Worm (Caenorhabditis elegans) whole organism, dauer: Measurements from ENCODE around the gene C28D4.10.
"Not testable (repeated sequence)": the region's sequence is repeated elsewhere in the genome, so short reads cannot be mapped to it uniquely, and the experiment has no call there.

Experiments used
- unc-62 ChIP-seq: sonication (generic microtip); optimal IDR thresholded peaks from 2 replicates; lab custom pipeline; 2017; ENCODE audit warnings: missing biosample characterization, missing genetic modification reagents, missing genetic modification characterization

The C28D4.10 gene

DNA sequence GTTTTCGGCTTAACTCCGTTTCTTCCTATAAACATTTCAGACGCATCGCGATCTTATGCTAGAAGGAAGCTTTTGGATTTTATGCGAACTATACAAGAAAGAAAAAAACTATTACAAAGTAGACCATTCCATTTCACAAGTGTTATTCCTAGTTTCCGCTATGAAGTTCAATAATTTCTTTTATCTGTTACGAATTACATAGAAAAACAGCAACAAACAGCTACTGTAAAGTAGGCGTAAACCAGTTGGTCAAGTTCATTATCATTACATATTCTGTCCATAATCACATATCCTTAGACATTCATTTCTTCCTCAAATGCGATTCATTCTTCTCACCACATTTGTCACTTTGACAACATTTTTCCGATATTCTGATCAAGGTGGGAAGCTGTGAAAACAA lies at the start of gene C28D4.10:
Gene C28D4.10 (plus strand): TSS at position 301 of the 400 bp plus-strand sequence.
- TF ChIP-seq unc-62 (GFP tag; lab: Kevin White, UChicago), result no peak

DNA sequence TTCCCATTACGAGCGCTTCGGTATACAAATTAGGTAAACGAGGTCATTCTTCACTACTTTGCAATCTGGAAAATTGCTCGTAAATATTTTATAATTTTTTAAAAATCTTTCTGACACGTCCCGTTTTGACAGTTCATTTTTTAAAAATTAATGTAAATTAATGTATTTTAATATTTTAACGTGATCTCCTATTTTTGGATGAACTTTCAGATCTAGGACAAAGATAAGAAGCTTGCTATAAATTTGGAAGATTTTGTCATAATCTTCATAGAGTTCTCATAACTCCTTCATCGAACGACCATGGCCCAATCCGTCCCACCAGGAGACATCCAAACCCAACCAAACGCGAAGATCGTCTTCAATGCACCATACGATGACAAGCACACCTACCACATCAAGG lies 49.6 kb upstream of the C28D4.10 start, which contains the start of gene msp-76:
Gene msp-76 (plus strand): TSS at position 301 of the 400 bp plus-strand sequence.
- TF ChIP-seq unc-62 (GFP tag; lab: Kevin White, UChicago), result not testable (repeated sequence)

DNA sequence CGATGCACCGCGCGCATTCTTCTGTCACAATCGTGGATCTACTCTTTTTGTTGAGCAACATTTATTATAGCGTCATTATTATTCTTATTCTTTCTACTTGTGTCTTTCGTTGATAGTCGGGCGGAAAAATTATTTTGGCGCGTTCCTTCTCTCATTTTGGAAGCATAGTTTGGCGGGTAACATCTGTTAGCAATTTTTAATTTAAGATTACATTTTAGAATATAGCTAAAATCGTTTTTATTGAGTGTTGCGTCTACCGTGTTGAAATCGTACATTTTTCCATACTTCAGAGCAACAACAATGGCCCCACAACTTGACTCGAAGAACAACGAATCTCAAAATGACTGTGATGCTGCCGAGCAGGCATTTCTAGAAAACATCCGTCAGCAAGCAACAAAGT lies 47.6 kb upstream of the C28D4.10 start, which contains the start of gene sdz-36:
Gene sdz-36 (plus strand): TSS at position 301 of the 400 bp plus-strand sequence.
- TF ChIP-seq unc-62 (GFP tag; lab: Kevin White, UChicago), result no peak

DNA sequence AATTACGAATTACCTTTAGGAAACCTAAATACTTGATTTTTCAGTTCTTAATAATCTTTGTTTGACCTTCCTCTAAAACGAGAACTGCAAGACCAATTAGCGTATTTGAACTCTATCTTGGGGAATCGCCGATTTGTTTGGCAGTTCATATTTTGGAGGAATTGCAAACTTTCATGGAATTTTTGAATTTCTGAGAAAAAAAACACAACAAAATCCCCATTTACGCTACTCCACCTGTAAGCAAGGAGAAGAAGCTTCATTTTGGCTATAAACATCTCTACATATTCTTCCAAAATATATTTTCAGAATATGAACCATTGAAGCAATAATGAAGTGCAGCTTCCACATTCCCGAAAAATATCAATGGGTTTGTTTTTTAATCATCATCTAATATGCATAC lies 45.4 kb upstream of the C28D4.10 start, which contains the start of gene twk-9:
Gene twk-9 (plus strand): TSS at position 301 of the 400 bp plus-strand sequence.
- no peak for TF ChIP-seq unc-62 (GFP tag; lab: Kevin White, UChicago)

DNA sequence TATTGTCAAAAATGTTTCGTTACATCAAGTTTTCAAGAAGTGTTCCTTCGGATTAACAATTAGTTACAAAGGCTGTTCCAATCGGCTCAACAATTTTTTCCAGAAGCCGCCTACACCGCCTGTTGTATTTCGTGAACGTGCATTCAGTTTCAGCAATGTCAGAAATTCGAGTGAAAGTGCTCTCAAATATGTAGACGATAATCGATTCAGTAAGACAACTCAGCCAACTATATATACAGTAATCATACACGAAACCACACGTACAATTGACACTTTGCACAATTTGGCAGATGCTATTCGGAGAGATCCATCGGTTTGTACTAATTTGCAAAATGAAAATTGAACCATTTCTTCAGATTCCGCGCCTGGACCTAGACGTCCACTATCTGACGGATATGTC lies 41.8 kb upstream of the C28D4.10 start:
- no peak for TF ChIP-seq unc-62 (GFP tag; lab: Kevin White, UChicago)

DNA sequence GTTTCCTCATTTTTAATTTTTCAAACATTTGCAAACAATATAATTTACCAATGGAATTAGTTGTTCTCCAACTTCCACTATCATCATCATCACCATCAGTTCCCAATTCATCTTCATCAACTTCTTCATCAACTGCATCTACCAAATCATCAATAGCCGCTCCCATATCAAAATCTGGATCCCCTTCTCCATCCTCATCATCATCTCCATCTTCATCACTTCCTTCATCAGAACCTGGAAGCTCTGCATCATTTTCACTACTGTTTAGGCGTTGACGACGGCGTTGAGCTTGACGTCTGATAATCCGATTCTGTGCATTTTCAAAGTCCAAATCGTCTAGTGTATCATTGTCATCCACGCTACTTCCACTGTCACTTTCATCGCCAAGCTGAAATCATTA lies 40.4 kb upstream of the C28D4.10 start:
- no peak for TF ChIP-seq unc-62 (GFP tag; lab: Kevin White, UChicago)

DNA sequence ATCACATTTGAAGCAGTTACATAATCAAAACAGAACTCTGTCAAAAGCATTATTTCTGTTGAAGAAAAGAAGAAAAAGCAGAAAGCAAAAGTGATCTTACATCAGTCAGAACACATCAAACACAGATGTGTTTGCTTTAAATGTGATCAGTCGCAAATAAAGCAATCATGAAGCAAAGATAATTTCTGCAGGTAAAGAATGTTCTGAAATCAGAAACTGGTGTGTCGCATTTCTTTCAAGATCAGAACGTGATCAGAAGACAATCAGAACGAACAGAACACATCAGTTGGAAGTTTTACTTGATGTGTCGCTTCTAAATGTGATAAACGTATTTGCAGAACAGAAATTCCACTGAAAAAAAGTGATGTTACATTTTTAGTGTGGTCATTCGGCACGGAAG lies 39.2 kb upstream of the C28D4.10 start:
- TF ChIP-seq unc-62 (GFP tag; lab: Kevin White, UChicago), result no peak

DNA sequence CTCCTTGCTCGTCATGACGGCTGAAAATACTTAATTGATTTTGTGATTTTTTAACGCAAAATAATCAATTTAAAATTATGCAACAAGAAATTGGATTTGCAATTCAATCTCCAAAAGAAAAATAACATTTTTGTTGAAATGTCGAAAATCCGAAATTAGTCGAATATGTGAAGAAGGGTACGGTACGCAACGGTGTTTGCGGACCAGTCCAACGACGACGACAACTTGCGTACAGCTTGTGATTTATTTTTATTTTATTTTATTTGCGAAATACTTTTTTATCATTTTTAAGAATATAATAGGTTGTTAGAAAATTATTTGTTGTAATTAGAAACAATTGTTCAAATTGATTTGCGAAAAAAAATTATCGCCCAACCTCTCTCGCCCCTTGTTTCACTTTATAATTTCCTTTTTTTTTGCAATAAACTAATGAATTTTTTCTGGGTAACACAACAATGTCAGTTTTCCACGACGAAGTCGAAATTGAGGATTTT lies 31.5 kb upstream of the C28D4.10 start, which contains the start of the genes dcaf-1 and dph-3:
Gene dcaf-1 (minus strand): TSS at position 20 of the 494 bp plus-strand sequence.
Gene dph-3 (plus strand): TSS at position 444 of the 494 bp plus-strand sequence.
- no peak for TF ChIP-seq unc-62 (GFP tag; lab: Kevin White, UChicago)

DNA sequence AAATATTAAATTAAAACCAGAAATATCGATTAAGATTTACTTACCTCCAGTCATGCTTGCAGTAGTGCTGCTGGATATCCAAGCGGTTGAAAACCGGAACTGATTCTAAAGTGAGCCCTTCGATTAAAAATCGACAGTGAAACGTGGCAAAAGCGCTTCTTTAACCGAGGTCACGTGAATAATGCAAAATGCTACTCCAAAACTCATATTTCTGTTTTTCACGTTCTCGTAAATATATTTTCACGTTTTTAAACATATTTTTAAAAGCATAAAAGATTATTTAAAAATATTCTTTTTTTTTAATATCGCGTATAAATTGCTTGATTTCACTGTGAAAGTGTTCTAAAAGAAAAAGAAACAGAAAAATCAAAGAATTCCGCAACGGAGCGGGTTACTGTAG lies 29.1 kb upstream of the C28D4.10 start, which contains the start of gene ant-1.3:
Gene ant-1.3 (minus strand): TSS at position 101 of the 400 bp plus-strand sequence.
- TF ChIP-seq unc-62 (GFP tag; lab: Kevin White, UChicago), result no peak

DNA sequence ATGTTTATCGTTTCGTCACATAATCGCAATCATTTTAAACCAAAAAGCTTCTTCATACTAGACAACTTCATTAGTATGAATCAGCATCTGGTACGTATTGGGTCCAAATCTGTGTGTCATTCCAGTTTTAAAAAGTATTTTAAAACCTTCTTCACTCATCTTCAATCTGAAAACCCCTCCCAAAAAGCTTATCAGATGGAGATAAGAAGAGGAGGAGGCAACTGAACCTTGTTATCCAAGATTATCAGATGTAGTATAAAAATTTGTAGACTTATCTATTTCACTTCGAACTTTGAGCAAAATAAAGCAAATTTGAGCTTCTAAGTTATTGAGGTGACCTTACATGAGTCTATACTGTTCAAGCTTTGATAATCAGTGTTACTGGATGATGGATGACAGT lies 28.4 kb upstream of the C28D4.10 start, which contains the start of gene nhr-38:
Gene nhr-38 (plus strand): TSS at position 301 of the 400 bp plus-strand sequence.
- TF ChIP-seq unc-62 (GFP tag; lab: Kevin White, UChicago), result no peak

DNA sequence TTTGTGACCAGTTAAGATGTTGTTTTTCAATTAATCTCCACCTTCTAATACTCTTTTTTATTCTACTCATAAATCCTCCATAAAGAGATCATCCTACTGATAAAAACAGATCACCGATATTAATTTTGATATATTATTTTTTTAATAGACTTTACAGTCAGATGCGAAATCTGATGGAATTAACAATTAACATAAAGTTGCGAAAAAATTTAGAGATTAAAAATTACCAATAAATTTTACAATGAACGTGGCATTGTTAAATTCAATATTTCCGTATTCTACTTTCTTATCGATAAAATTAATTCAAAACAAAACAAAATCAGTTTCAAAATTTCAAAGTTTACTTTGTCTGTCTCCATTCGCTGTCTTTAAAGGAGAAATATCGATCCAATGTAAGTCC lies 25.5 kb upstream of the C28D4.10 start, which contains the start of gene K01H12.4:
Gene K01H12.4 (plus strand): TSS at position 301 of the 400 bp plus-strand sequence.
- no peak for TF ChIP-seq unc-62 (GFP tag; lab: Kevin White, UChicago)

DNA sequence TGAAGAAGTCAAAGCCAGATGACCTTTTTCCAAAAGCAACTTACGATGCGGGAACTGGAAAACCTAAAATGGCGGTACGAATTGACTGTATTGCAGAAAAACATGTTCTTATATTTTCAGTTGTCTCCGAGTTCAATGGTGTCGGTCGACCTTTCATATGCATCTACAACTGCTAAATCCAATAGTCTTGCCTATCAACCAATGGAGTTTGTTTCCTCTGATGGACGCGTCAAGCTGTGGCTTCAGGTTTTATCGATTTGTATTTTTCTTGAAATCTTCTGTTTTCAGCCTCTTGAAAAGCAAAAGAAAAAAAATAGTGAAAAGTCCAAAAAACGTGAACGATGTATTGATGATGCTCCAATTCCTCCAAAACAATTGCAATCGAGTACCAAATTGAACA lies 24.0 kb upstream of the C28D4.10 start:
- no peak for TF ChIP-seq unc-62 (GFP tag; lab: Kevin White, UChicago)

DNA sequence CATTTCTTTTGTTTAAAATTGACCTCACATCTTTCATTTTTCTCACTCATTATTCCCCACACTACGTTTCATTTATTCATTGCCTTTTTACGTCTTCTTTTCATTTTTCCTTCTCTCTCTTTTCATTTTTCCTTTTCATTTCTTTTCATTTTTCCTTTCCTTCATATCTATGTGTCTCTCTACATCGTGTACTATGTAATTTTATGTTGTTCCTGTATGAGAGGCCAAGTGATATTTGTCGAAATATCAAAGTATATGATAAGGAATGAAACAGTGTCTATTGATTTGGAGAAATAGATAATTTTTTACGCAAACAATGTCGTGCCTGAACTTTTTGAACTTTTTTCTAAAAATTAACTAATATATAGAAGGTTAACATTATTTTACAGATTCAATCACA lies 21.8 kb upstream of the C28D4.10 start:
- TF ChIP-seq unc-62 (GFP tag; lab: Kevin White, UChicago), result no peak

DNA sequence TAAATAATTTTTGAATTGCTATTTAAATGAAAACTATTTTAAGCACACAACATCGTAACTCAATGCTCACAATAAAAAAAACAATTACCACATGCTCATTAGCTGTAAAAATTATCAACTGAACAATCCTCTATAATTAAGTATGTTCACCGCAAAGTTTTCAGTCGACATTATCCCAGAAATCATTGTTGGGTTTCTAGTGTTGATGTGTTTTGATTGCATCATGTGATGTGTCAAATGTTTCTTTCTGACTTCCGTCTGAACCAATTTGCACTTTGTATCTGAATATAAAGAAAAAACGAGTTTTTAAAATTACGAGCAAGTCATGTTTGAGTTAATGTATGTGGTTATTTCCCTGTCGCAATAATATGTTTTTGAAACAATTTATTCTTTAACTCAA lies 20.4 kb upstream of the C28D4.10 start:
- TF ChIP-seq unc-62 (GFP tag; lab: Kevin White, UChicago), result no peak

DNA sequence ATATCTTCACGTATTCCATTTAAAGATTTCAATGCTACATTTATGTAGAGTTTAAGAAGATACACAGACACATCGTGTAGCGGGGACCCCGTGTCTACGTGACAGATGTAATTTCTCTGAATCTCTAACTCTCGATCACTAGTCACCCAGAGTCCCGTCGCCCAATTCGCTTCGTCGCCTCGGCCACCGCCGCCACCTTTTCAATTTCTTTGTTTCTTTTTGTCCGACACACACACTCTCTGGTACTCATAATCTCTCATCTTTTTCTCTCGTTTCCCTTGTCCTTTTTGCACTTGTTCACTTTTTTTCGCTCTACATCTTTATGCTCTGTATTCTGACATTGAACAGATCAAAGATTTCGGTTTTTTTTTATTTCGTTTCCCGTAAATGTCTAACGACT lies 19.9 kb upstream of the C28D4.10 start:
- no peak for TF ChIP-seq unc-62 (GFP tag; lab: Kevin White, UChicago)

DNA sequence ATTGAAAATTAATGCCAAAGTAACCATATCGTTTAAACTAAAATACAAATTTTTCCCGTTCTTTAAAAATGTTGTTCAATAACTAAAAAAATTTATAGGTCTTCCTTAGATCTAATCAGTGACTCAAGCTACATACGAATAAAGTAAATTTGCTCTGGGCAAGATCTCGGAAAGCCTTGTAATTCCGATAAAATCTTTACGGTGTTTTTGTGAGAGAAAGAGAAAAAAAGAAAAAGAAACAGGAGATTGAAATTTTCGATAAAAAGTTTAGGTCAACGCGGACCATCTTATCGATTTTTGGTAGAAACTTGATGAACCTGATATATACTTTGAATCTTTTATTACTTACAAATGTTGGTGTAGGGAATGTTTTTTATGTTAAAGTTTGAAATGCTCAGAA lies 15.1 kb upstream of the C28D4.10 start:
- no peak for TF ChIP-seq unc-62 (GFP tag; lab: Kevin White, UChicago)

DNA sequence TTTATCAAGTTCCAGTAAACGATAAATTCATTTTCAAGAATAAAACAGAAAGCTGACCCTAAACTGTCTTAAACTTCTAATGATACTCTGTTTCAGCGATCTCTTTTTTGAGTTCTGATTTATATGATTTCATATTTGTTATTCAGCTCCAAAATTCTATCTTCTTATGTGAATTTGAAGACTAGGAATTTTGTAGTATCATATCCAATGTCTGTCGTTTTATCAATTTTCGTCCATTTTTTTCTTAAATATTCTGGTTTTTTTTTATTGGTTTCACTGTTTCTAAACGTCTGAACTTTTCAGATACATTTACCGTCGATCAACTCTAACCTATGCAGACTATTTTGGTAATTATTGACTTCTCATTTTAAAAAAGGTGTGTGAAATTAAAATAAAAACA lies 13.3 kb upstream of the C28D4.10 start, which contains the start of the genes nhr-138 and C28D4.18:
Gene nhr-138 (plus strand): TSS at position 304 of the 400 bp plus-strand sequence.
Gene C28D4.18 (plus strand): TSS at position 333 of the 400 bp plus-strand sequence.
- TF ChIP-seq unc-62 (GFP tag; lab: Kevin White, UChicago), result no peak
